Fruit fly (Drosophila melanogaster) whole organism, pupa: Measurements from ENCODE around the gene CG17294.

Source experiments
- CG10348 ChIP-seq: fragments of 200-800 bp; sonication (Bioruptor generic); IDR thresholded peaks from 2 replicates; pipeline ENCODE4 v1.3.6; 2022; ENCODE audit warnings: missing biosample characterization, missing genetic modification characterization
- CG32121 ChIP-seq: fragments of 200-800 bp; sonication (Bioruptor generic); IDR thresholded peaks from 2 replicates; pipeline ENCODE4 v1.3.6; 2022; ENCODE audit warnings: missing biosample characterization, missing genetic modification characterization
- CG34367 ChIP-seq: fragments of 200-800 bp; sonication (Bioruptor generic); optimal IDR thresholded peaks from 2 replicates; lab custom pipeline; 2018; ENCODE audit warnings: missing biosample characterization, mild to moderate bottlenecking, missing genetic modification characterization
- CG4496 ChIP-seq: fragments of 200-800 bp; sonication (Bioruptor generic); IDR thresholded peaks from 3 replicates; pipeline ENCODE4 v1.3.6; 2022; ENCODE audit warnings: missing biosample characterization, missing genetic modification characterization
- CG8301 ChIP-seq: fragments of 200-800 bp; sonication (Bioruptor generic); optimal IDR thresholded peaks from 2 replicates; lab custom pipeline; 2018; ENCODE audit warnings: missing biosample characterization, mild to moderate bottlenecking, missing genetic modification characterization
- CG9948 ChIP-seq: fragments of 200-800 bp; sonication (Bioruptor generic); optimal IDR thresholded peaks from 2 replicates; lab custom pipeline; 2018; ENCODE audit warnings: missing biosample characterization, mild to moderate bottlenecking, missing genetic modification characterization, moderate library complexity
- D1 ChIP-seq: fragments of 200-800 bp; sonication (Bioruptor generic); optimal IDR thresholded peaks from 2 replicates; lab custom pipeline; 2018; ENCODE audit warnings: missing biosample characterization, mild to moderate bottlenecking, missing genetic modification characterization, moderate library complexity
- EcR ChIP-seq: fragments of 200-800 bp; sonication (Bioruptor generic); optimal IDR thresholded peaks from 3 replicates; lab custom pipeline; 2019; ENCODE audit warnings: missing biosample characterization, missing genetic modification characterization, mild to moderate bottlenecking, moderate library complexity, missing genetic modification reagents
- Ets98B ChIP-seq: fragments of 200-800 bp; sonication (Bioruptor generic); IDR thresholded peaks from 2 replicates; pipeline ENCODE4 v1.3.6; 2022; ENCODE audit warnings: missing biosample characterization, missing genetic modification characterization
- Pif1B ChIP-seq: fragments of 200-800 bp; sonication (Bioruptor generic); optimal IDR thresholded peaks from 3 replicates; lab custom pipeline; 2016; ENCODE audit warnings: missing biosample characterization, missing genetic modification characterization
- Snoo ChIP-seq: fragments of 200-800 bp; sonication (Bioruptor generic); optimal IDR thresholded peaks from 3 replicates; lab custom pipeline; 2017; ENCODE audit warnings: missing biosample characterization, mild to moderate bottlenecking, missing genetic modification characterization, inconsistent platforms
- fd96Ca ChIP-seq: fragments of 200-800 bp; sonication (Bioruptor generic); IDR thresholded peaks from 3 replicates; pipeline ENCODE4 v1.3.6; 2022; ENCODE audit warnings: missing biosample characterization, missing genetic modification characterization
- gl ChIP-seq: fragments of 200-800 bp; sonication (Bioruptor generic); optimal IDR thresholded peaks from 2 replicates; lab custom pipeline; 2018; ENCODE audit warnings: missing biosample characterization, mild to moderate bottlenecking, missing genetic modification characterization

DNA sequence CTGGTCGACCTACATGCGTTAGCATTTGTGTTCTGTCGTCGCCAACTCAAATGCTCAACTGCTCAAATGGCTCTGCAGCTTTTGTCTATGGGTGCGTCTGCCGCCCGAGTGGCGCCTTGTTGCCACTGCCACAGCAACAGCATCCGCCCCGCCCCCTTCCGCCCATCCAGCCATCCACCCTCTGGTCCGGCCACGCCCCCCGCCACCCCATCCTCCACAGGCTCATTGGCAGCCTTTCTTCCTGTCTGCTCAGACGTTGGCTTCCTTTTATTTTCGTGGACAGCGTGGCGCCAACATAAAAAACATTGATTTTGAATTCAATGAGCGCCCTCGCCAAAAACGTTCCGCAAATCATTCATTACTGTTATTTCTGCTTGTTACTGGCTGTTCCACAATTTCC is 43.2 kb upstream of the CG17294 start:
- TF ChIP-seq Pif1B (GFP tag; lab: Kevin White, UChicago), result no peak
- TF ChIP-seq D1 (tag; lab: Kevin White, UChicago), result no peak
- no peak for TF ChIP-seq CG10348 (GFP tag; lab: Robert Waterston, UW)
- TF ChIP-seq fd96Ca (GFP tag; lab: Robert Waterston, UW), result no peak
- no peak for TF ChIP-seq Ets98B (GFP tag; lab: Robert Waterston, UW)
- no peak for TF ChIP-seq CG32121 (GFP tag; lab: Robert Waterston, UW)
- TF ChIP-seq CG8301, result no peak
- no peak for TF ChIP-seq EcR (GFP tag; lab: Kevin White, UChicago)
- no peak for TF ChIP-seq CG34367 (tag; lab: Kevin White, UChicago)
- no peak for TF ChIP-seq gl (tag; lab: Kevin White, UChicago)
- no peak for TF ChIP-seq CG9948 (tag; lab: Kevin White, UChicago)
- TF ChIP-seq CG4496 (GFP tag; lab: Robert Waterston, UW), result no peak
- TF ChIP-seq Snoo (tag; lab: Kevin White, UChicago), result no peak
